Worm (Caenorhabditis elegans) whole organism, late embryonic: Measurements from ENCODE around the gene cyp-33C2.
A peak's percentile ranks its signal among the peaks of the same experiment; 100 is the strongest.

Experiments
- C08G9.2 ChIP-seq: sonication (generic microtip); optimal IDR thresholded peaks from 2 replicates; lab custom pipeline; 2016; ENCODE audit warnings: mild to moderate bottlenecking, missing genetic modification characterization, moderate library complexity, missing compliant biosample characterization
- C38D4.7 ChIP-seq: fragments of 200-800 bp; sonication (Bioruptor generic); optimal IDR thresholded peaks from 2 replicates; lab custom pipeline; 2018; ENCODE audit warnings: mild to moderate bottlenecking, missing genetic modification characterization, moderate library complexity, missing compliant biosample characterization
- K02D7.2 ChIP-seq: sonication (generic microtip); optimal IDR thresholded peaks from 2 replicates; lab custom pipeline; 2017; ENCODE audit warnings: mild to moderate bottlenecking, missing genetic modification characterization, missing compliant biosample characterization
- Y22D7AL.16 ChIP-seq: sonication (generic microtip); optimal IDR thresholded peaks from 2 replicates; lab custom pipeline; 2016; ENCODE audit warnings: missing genetic modification characterization, missing compliant biosample characterization
- ahr-1 ChIP-seq: sonication (generic microtip); optimal IDR thresholded peaks from 2 replicates; lab custom pipeline; 2016; ENCODE audit warnings: missing genetic modification characterization, missing compliant biosample characterization
- ama-1 ChIP-seq: fragments of 150-350 bp; optimal IDR thresholded peaks from 2 replicates; lab custom pipeline; 2014
- ceh-14 ChIP-seq: sonication (generic microtip); optimal IDR thresholded peaks from 2 replicates; lab custom pipeline; 2016; ENCODE audit warnings: missing genotype, missing genetic modification characterization, missing compliant biosample characterization
- ceh-18 ChIP-seq: sonication (generic microtip); optimal IDR thresholded peaks from 2 replicates; lab custom pipeline; 2016; ENCODE audit warnings: missing genetic modification characterization, missing compliant biosample characterization
- ceh-2 ChIP-seq: sonication (generic microtip); optimal IDR thresholded peaks from 2 replicates; lab custom pipeline; 2016; ENCODE audit warnings: missing genotype, missing genetic modification characterization, missing compliant biosample characterization
- ceh-22 ChIP-seq: sonication (generic microtip); optimal IDR thresholded peaks from 2 replicates; lab custom pipeline; 2017; ENCODE audit warnings: missing biosample characterization, missing genetic modification characterization
- ceh-30 ChIP-seq: fragments of 150-350 bp; optimal IDR thresholded peaks from 2 replicates; lab custom pipeline; 2014; ENCODE audit warnings: missing biosample characterization, missing genetic modification characterization
- ceh-31 ChIP-seq: sonication (generic microtip); optimal IDR thresholded peaks from 2 replicates; lab custom pipeline; 2016; ENCODE audit warnings: missing genetic modification characterization, missing compliant biosample characterization
- ceh-34 ChIP-seq: sonication (generic microtip); optimal IDR thresholded peaks from 2 replicates; lab custom pipeline; 2016; ENCODE audit warnings: mild to moderate bottlenecking, missing genetic modification characterization, missing compliant biosample characterization
- ceh-48 ChIP-seq: sonication (generic microtip); optimal IDR thresholded peaks from 2 replicates; lab custom pipeline; 2016; ENCODE audit warnings: missing genetic modification characterization, inconsistent platforms, missing compliant biosample characterization
- ceh-9 ChIP-seq: sonication (generic microtip); optimal IDR thresholded peaks from 2 replicates; lab custom pipeline; 2016; ENCODE audit warnings: mild to moderate bottlenecking, missing genetic modification characterization, inconsistent platforms, missing compliant biosample characterization
- dve-1 ChIP-seq: sonication (generic microtip); optimal IDR thresholded peaks from 2 replicates; lab custom pipeline; 2017; ENCODE audit warnings: antibody characterized with exemption, mild to moderate bottlenecking, missing genetic modification characterization, missing compliant biosample characterization
- elt-4 ChIP-seq: sonication (generic microtip); optimal IDR thresholded peaks from 2 replicates; lab custom pipeline; 2016; ENCODE audit warnings: missing genetic modification characterization, missing compliant biosample characterization
- eyg-1 ChIP-seq: sonication (generic microtip); optimal IDR thresholded peaks from 2 replicates; lab custom pipeline; 2016; ENCODE audit warnings: missing genotype, missing genetic modification characterization, missing compliant biosample characterization
- fax-1 ChIP-seq: sonication (generic microtip); optimal IDR thresholded peaks from 2 replicates; lab custom pipeline; 2016; ENCODE audit warnings: missing genotype, missing genetic modification characterization, missing compliant biosample characterization
- fkh-10 ChIP-seq: fragments of 150-350 bp; optimal IDR thresholded peaks from 2 replicates; lab custom pipeline; 2014; ENCODE audit warnings: missing biosample characterization, missing genetic modification reagents, missing genetic modification characterization
- gmeb-2 ChIP-seq: sonication (generic microtip); optimal IDR thresholded peaks from 2 replicates; lab custom pipeline; 2016; ENCODE audit warnings: missing genetic modification characterization, inconsistent platforms, missing compliant biosample characterization
- hlh-30 ChIP-seq: sonication (generic microtip); optimal IDR thresholded peaks from 2 replicates; lab custom pipeline; 2017; ENCODE audit warnings: antibody characterized with exemption, missing genetic modification characterization, missing compliant biosample characterization; ENCODE audit not compliant: insufficient read depth
- hlh-6 ChIP-seq: sonication (generic microtip); optimal IDR thresholded peaks from 2 replicates; lab custom pipeline; 2016; ENCODE audit warnings: missing genotype, missing genetic modification characterization, missing compliant biosample characterization
- hlh-8 ChIP-seq: sonication (generic microtip); optimal IDR thresholded peaks from 2 replicates; lab custom pipeline; 2016; ENCODE audit warnings: missing genotype, missing genetic modification characterization, missing compliant biosample characterization
- lin-11 ChIP-seq: fragments of 200-800 bp; sonication (Bioruptor generic); optimal IDR thresholded peaks from 2 replicates; lab custom pipeline; 2018; ENCODE audit warnings: mild to moderate bottlenecking, missing genetic modification characterization, missing compliant biosample characterization
- madf-2 ChIP-seq: sonication (generic microtip); optimal IDR thresholded peaks from 2 replicates; lab custom pipeline; 2017; ENCODE audit warnings: missing genetic modification characterization, missing compliant biosample characterization
- mec-3 ChIP-seq: sonication (generic microtip); optimal IDR thresholded peaks from 2 replicates; lab custom pipeline; 2016; ENCODE audit warnings: borderline replicate concordance, missing genetic modification characterization, missing compliant biosample characterization
- nfya-1 ChIP-seq: sonication (generic microtip); optimal IDR thresholded peaks from 2 replicates; lab custom pipeline; 2017; ENCODE audit warnings: missing genetic modification characterization, mild to moderate bottlenecking, missing compliant biosample characterization, antibody characterized with exemption, moderate library complexity
- nhr-232 ChIP-seq: sonication (generic microtip); optimal IDR thresholded peaks from 2 replicates; lab custom pipeline; 2016; ENCODE audit warnings: missing genetic modification characterization, missing compliant biosample characterization
- odd-2 ChIP-seq: sonication (generic microtip); optimal IDR thresholded peaks from 2 replicates; lab custom pipeline; 2017; ENCODE audit warnings: antibody characterized with exemption, mild to moderate bottlenecking, missing genetic modification characterization, missing compliant biosample characterization
- pat-9 ChIP-seq: fragments of 200-800 bp; sonication (Bioruptor generic); optimal IDR thresholded peaks from 2 replicates; lab custom pipeline; 2018; ENCODE audit warnings: mild to moderate bottlenecking, missing genetic modification characterization, moderate library complexity, missing compliant biosample characterization
- pha-2 ChIP-seq: sonication (generic microtip); optimal IDR thresholded peaks from 2 replicates; lab custom pipeline; 2017; ENCODE audit warnings: mild to moderate bottlenecking, missing genetic modification characterization, missing compliant biosample characterization
- pqm-1 ChIP-seq: sonication (generic microtip); optimal IDR thresholded peaks from 2 replicates; lab custom pipeline; 2016; ENCODE audit warnings: missing genetic modification characterization, missing compliant biosample characterization
- ref-2 ChIP-seq: sonication (generic microtip); optimal IDR thresholded peaks from 2 replicates; lab custom pipeline; 2016; ENCODE audit warnings: missing genetic modification characterization, missing compliant biosample characterization
- sox-4 ChIP-seq: sonication (generic microtip); optimal IDR thresholded peaks from 2 replicates; lab custom pipeline; 2017; ENCODE audit warnings: mild to moderate bottlenecking, missing genetic modification characterization, inconsistent platforms, missing compliant biosample characterization
- syd-9 ChIP-seq: sonication (generic microtip); optimal IDR thresholded peaks from 2 replicates; lab custom pipeline; 2016; ENCODE audit warnings: mild to moderate bottlenecking, missing genetic modification characterization, moderate library complexity, missing compliant biosample characterization
- ttx-3 ChIP-seq: sonication (generic microtip); optimal IDR thresholded peaks from 2 replicates; lab custom pipeline; 2016; ENCODE audit warnings: missing genetic modification reagents, missing genetic modification characterization, missing compliant biosample characterization
- unc-55 ChIP-seq: sonication (generic microtip); optimal IDR thresholded peaks from 2 replicates; lab custom pipeline; 2017; ENCODE audit warnings: missing biosample characterization, missing genetic modification reagents, missing genetic modification characterization

The cyp-33C2 gene

DNA sequence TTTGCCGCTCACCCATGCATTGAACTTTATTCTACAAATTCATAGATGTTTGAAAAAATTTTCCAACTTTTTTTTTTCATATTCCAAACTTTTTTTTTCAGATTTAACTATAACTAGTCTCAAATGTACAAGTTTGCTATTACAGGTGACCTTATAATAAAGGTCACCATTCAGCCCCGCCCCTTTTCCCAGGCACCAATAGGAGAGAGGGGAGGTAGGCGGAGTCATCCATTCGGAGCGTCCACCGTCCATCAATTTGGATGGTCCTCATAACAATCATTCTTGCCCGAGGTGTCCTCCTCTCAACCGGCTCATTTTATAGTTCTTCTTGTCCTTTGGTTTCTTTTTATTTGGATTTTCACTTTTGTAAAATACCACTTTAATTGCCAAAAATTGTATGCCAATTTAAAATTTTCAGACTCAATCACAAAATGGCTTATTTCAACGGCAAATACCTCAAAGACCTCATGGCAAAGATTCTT, 4.6 kb downstream of the cyp-33C2 start, which contains the start of gene Y5H2B.3:
Gene Y5H2B.3 (plus strand): TSS at position 432 of the 482 bp plus-strand sequence.
- TF ChIP-seq nfya-1 (tag; lab: Kevin White, UChicago) (peak; percentile 60), Y22D7AL.16 (tag; lab: Kevin White, UChicago) (no peak)

DNA sequence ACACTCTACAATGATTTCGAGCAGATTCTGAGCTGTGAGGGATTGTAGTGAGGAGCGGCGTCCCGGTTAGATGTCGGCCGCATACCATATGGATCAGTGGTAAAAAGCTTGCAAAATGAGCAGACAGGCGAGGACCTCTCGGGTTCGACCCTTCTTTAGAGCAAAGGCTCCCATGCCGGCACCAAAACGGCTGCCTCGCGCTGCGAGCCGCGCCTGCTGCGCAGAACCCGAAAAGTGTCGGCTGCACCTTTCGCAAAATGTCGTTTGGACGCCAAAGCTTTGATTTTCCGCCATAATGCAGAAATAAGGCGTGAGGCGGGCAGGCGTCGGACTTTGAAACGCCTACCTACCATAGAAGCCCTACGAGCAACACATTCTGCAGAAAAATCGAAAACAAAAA, 7.1 kb downstream of the cyp-33C2 start:
- no peak for TF ChIP-seq ceh-18 (tag; lab: Kevin White, UChicago)
- TF ChIP-seq fax-1: no peak
- TF ChIP-seq ceh-34 (tag; lab: Kevin White, UChicago): no peak
- no peak for TF ChIP-seq ceh-22 (tag; lab: Kevin White, UChicago)
- no peak for TF ChIP-seq ceh-14 (tag; lab: Kevin White, UChicago)
- no peak for TF ChIP-seq hlh-6 (tag; lab: Kevin White, UChicago)
- no peak for TF ChIP-seq eyg-1
- no peak for TF ChIP-seq ceh-30 (tag; lab: Kevin White, UChicago)
- no peak for TF ChIP-seq pqm-1 (tag; lab: Kevin White, UChicago)
- TF ChIP-seq C38D4.7: no peak
- no peak for TF ChIP-seq dve-1 (tag; lab: Kevin White, UChicago)
- no peak for TF ChIP-seq gmeb-2 (tag; lab: Kevin White, UChicago)
- TF ChIP-seq ceh-9 (tag; lab: Kevin White, UChicago): no peak

DNA sequence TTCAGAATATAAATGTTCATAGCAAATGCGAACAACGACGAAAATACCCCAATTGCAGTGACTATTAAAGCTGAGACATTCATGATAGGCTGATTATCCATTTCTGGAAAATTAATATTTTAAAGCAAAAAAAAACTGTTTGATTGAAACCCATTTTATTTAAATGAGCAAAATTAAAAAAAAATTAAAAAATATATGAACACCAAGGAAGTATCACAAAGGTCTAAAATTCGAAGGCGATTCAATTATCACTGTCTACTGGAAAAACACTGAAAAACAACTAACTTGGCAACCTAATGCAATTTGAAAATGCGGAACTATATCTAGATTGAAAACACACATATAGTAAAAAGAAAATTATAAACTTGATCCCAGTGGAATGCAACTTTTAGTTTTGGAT, 7.8 kb downstream of the cyp-33C2 start, which contains the start of gene srbc-42:
Gene srbc-42 (minus strand): TSS at position 101 of the 400 bp plus-strand sequence.
- TF ChIP-seq elt-4 (tag; lab: Kevin White, UChicago) (no peak), ref-2 (tag; lab: Kevin White, UChicago) (no peak), Y22D7AL.16 (tag; lab: Kevin White, UChicago) (no peak), unc-55 (GFP tag; lab: Kevin White, UChicago) (no peak), pat-9 (tag; lab: Kevin White, UChicago) (no peak), C08G9.2 (tag; lab: Kevin White, UChicago) (no peak), hlh-8 (tag; lab: Kevin White, UChicago) (no peak), madf-2 (tag; lab: Kevin White, UChicago) (no peak), ceh-30 (tag; lab: Kevin White, UChicago) (no peak), pqm-1 (tag; lab: Kevin White, UChicago) (no peak), ttx-3 (tag; lab: Kevin White, UChicago) (no peak), nhr-232 (tag; lab: Kevin White, UChicago) (no peak), syd-9 (tag; lab: Kevin White, UChicago) (no peak), ceh-2 (no peak)

DNA sequence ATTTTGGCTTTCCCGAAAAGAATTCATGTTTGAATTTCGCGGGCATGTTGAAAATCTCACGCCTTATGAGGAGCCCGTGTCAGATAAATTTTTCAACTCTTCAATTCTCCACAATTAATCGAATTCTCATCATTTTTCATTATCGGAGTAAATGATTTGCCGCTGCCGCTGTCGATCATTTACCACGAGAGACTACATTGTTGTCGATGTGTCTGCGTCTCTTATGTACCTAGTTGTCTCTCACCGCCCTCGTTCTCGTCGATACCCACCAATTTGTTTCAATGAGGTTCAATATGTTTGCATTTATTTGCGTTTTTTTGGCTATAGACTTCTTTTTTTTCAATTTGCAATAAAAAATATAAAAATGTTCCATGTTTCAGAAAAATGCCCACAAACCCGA, 8.8 kb downstream of the cyp-33C2 start, which contains the start of gene nhr-13:
Gene nhr-13 (plus strand): TSS at position 369 of the 400 bp plus-strand sequence.
- no peak for TF ChIP-seq ttx-3 (tag; lab: Kevin White, UChicago)
- TF ChIP-seq madf-2 (tag; lab: Kevin White, UChicago): no peak
- no peak for TF ChIP-seq hlh-30 (tag; lab: Kevin White, UChicago)
- TF ChIP-seq pat-9 (tag; lab: Kevin White, UChicago): no peak
- TF ChIP-seq lin-11: no peak
- TF ChIP-seq fax-1: no peak

DNA sequence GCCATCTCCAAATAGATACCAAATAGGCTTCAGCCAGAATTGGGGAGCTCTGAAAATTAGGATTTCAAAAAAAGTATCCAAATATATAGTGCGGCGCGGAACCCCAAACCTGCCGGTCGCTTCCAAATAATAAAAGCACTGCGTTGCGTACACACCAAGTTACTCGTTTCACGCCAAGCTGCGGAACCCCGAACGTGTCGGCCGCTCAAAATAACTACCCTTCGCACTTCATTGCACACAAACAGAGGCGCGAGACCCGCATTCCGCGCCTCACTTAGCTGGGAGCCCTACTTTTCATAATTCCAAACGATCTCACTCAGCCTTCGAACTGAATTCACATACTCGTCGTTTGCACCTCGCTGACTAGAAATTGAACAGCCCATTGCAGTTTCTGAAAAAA, 16.3 kb downstream of the cyp-33C2 start:
- TF ChIP-seq ama-1: no peak
- no peak for TF ChIP-seq ceh-9 (tag; lab: Kevin White, UChicago)
- TF ChIP-seq nhr-232 (tag; lab: Kevin White, UChicago): no peak
- no peak for TF ChIP-seq mec-3 (tag; lab: Kevin White, UChicago)
- no peak for TF ChIP-seq eyg-1
- no peak for TF ChIP-seq ahr-1 (tag; lab: Kevin White, UChicago)
- no peak for TF ChIP-seq elt-4 (tag; lab: Kevin White, UChicago)
- no peak for TF ChIP-seq pha-2 (tag; lab: Kevin White, UChicago)
- no peak for TF ChIP-seq sox-4 (tag; lab: Kevin White, UChicago)
- no peak for TF ChIP-seq ceh-31 (tag; lab: Kevin White, UChicago)
- TF ChIP-seq C38D4.7: no peak
- no peak for TF ChIP-seq K02D7.2 (tag; lab: Kevin White, UChicago)
- no peak for TF ChIP-seq ceh-22 (tag; lab: Kevin White, UChicago)
- TF ChIP-seq hlh-6 (tag; lab: Kevin White, UChicago): no peak
- TF ChIP-seq ceh-2: no peak
- TF ChIP-seq ceh-48 (tag; lab: Kevin White, UChicago): no peak
- no peak for TF ChIP-seq fkh-10 (GFP tag; lab: Kevin White, UChicago)
- no peak for TF ChIP-seq odd-2 (tag; lab: Kevin White, UChicago)
